Fruit fly (Drosophila melanogaster) ovary, adult (tissue): ENCODE measurements around the gene Veneno.

ENCODE experiments used
- CG17801 ChIP-seq: fragments of 200-800 bp; optimal IDR thresholded peaks from 2 replicates; lab custom pipeline; 2019; ENCODE audit warnings: missing biosample characterization, mild to moderate bottlenecking, missing genetic modification characterization, moderate library complexity; ENCODE audit not compliant: partially characterized antibody

Veneno gene

dm6 chr3R:8362259-8362876 lies at the start of gene Veneno, which contains the start of gene CG7963:
TSS of gene Veneno (minus strand) at chr3R:8362554.
TSS of gene CG7963 (plus strand) at chr3R:8362826.
- no peak for TF ChIP-seq CG17801 (GFP tag; lab: Kevin White, UChicago)

dm6 chr3R:8389636-8390035 lies 27.3 kb upstream of the Veneno start:
- TF ChIP-seq CG17801 (GFP tag; lab: Kevin White, UChicago): no peak

dm6 chr3R:8368553-8368952 lies 6.2 kb upstream of the Veneno start:
- TF ChIP-seq CG17801 (GFP tag; lab: Kevin White, UChicago): no peak

- TF ChIP-seq CG17801 (GFP tag; lab: Kevin White, UChicago): no peak
Measured at dm6 chr3R:8358004-8358403, 4.3 kb downstream of the Veneno start.

- TF ChIP-seq CG17801 (GFP tag; lab: Kevin White, UChicago): no peak
Measured at dm6 chr3R:8357372-8357992, 4.9 kb downstream of the Veneno start.

- no peak for TF ChIP-seq CG17801 (GFP tag; lab: Kevin White, UChicago)
Measured at dm6 chr3R:8356626-8357290, 5.6 kb downstream of the Veneno start, which contains the start of gene stck. TSS of gene stck (plus strand) at chr3R:8356978.

dm6 chr3R:8355579-8355978 lies 6.8 kb downstream of the Veneno start:
- TF ChIP-seq CG17801 (GFP tag; lab: Kevin White, UChicago): no peak

dm6 chr3R:8354969-8355368 lies 7.4 kb downstream of the Veneno start:
- TF ChIP-seq CG17801 (GFP tag; lab: Kevin White, UChicago): peak; percentile 63

- TF ChIP-seq CG17801 (GFP tag; lab: Kevin White, UChicago): peak; percentile 66
Measured at dm6 chr3R:8354458-8354857, 7.9 kb downstream of the Veneno start.

- TF ChIP-seq CG17801 (GFP tag; lab: Kevin White, UChicago): no peak
Measured at dm6 chr3R:8353994-8354393, 8.4 kb downstream of the Veneno start.

- no peak for TF ChIP-seq CG17801 (GFP tag; lab: Kevin White, UChicago)
Measured at dm6 chr3R:8352961-8353728, 9.2 kb downstream of the Veneno start.

dm6 chr3R:8349449-8350115 lies 12.8 kb downstream of the Veneno start, which contains the start of gene Atg13:
TSS of gene Atg13 (plus strand) at chr3R:8349815.
- TF ChIP-seq CG17801 (GFP tag; lab: Kevin White, UChicago): peak; percentile 69

dm6 chr3R:8349106-8349448 lies 13.3 kb downstream of the Veneno start:
- TF ChIP-seq CG17801 (GFP tag; lab: Kevin White, UChicago): no peak

- no peak for TF ChIP-seq CG17801 (GFP tag; lab: Kevin White, UChicago)
Measured at dm6 chr3R:8347835-8348234, 14.5 kb downstream of the Veneno start.
